Worm (Caenorhabditis elegans) whole organism, late embryonic: ENCODE results near the gene pyp-1.

Experiments used
- sdc-2 ChIP-seq: sonication (generic microtip); optimal IDR thresholded peaks from 2 replicates; lab custom pipeline; 2016; ENCODE audit warnings: missing genotype, missing genetic modification characterization, missing compliant biosample characterization
- unc-86 ChIP-seq: sonication (generic microtip); optimal IDR thresholded peaks from 2 replicates; lab custom pipeline; 2016; ENCODE audit warnings: missing genetic modification characterization, missing compliant biosample characterization

DNA sequence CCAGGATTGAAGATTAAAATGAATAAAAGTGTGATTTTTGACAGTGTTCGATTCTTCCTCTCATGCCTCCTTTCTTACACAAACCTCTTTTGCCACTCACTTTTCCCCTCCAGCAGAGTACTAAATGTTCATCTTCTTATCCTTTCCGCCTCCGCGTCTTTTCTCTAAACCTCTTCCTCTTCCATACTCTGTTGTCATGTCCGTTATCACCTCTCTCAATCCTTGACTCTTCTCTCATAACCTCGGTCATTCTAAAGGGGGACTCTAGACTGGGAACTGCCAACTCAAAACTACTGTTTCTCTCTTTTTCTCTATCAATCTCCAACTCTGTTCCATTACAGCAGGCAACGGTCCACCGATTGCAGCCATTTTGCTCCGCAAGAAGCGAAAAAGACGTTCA is 49.5 kb upstream of the pyp-1 start:
- TF ChIP-seq unc-86 (no peak), sdc-2 (tag; lab: Kevin White, UChicago) (no peak)
